Worm (Caenorhabditis elegans) whole organism, late embryonic: ENCODE measurements around the gene his-5.
A peak's percentile ranks its signal among the peaks of the same experiment; 100 is the strongest.

Experiments
- C38D4.7 ChIP-seq: fragments of 200-800 bp; sonication (Bioruptor generic); optimal IDR thresholded peaks from 2 replicates; lab custom pipeline; 2018; ENCODE audit warnings: mild to moderate bottlenecking, missing genetic modification characterization, moderate library complexity, missing compliant biosample characterization
- ama-1 ChIP-seq: fragments of 150-350 bp; optimal IDR thresholded peaks from 2 replicates; lab custom pipeline; 2014
- ceh-14 ChIP-seq: sonication (generic microtip); optimal IDR thresholded peaks from 2 replicates; lab custom pipeline; 2016; ENCODE audit warnings: missing genotype, missing genetic modification characterization, missing compliant biosample characterization
- ceh-30 ChIP-seq: fragments of 150-350 bp; optimal IDR thresholded peaks from 2 replicates; lab custom pipeline; 2014; ENCODE audit warnings: missing biosample characterization, missing genetic modification characterization
- dmd-4 ChIP-seq: sonication (generic microtip); optimal IDR thresholded peaks from 2 replicates; lab custom pipeline; 2016; ENCODE audit warnings: borderline replicate concordance, missing genetic modification characterization, missing compliant biosample characterization
- dve-1 ChIP-seq: sonication (generic microtip); optimal IDR thresholded peaks from 2 replicates; lab custom pipeline; 2017; ENCODE audit warnings: antibody characterized with exemption, mild to moderate bottlenecking, missing genetic modification characterization, missing compliant biosample characterization
- elt-4 ChIP-seq: sonication (generic microtip); optimal IDR thresholded peaks from 2 replicates; lab custom pipeline; 2016; ENCODE audit warnings: missing genetic modification characterization, missing compliant biosample characterization
- fkh-10 ChIP-seq: fragments of 150-350 bp; optimal IDR thresholded peaks from 2 replicates; lab custom pipeline; 2014; ENCODE audit warnings: missing biosample characterization, missing genetic modification reagents, missing genetic modification characterization
- npax-4 ChIP-seq: sonication (generic microtip); optimal IDR thresholded peaks from 2 replicates; lab custom pipeline; 2016; ENCODE audit warnings: missing genetic modification characterization, missing compliant biosample characterization
- odd-2 ChIP-seq: sonication (generic microtip); optimal IDR thresholded peaks from 2 replicates; lab custom pipeline; 2017; ENCODE audit warnings: antibody characterized with exemption, mild to moderate bottlenecking, missing genetic modification characterization, missing compliant biosample characterization
- pag-3 ChIP-seq: sonication (generic microtip); optimal IDR thresholded peaks from 2 replicates; lab custom pipeline; 2016; ENCODE audit warnings: missing compliant biosample characterization, missing genetic modification characterization, borderline replicate concordance
- pha-4 ChIP-seq: fragments of 150-350 bp; optimal IDR thresholded peaks from 2 replicates; lab custom pipeline; 2018; ENCODE audit warnings: missing biosample characterization, missing genetic modification reagents, missing genetic modification characterization
- pros-1 ChIP-seq: fragments of 150-350 bp; optimal IDR thresholded peaks from 2 replicates; lab custom pipeline; 2014; ENCODE audit warnings: missing biosample characterization, missing genetic modification reagents, missing genetic modification characterization
- tbx-7 ChIP-seq: sonication (generic microtip); optimal IDR thresholded peaks from 2 replicates; lab custom pipeline; 2016; ENCODE audit warnings: missing genotype, missing genetic modification characterization, missing compliant biosample characterization

ce11 chrV:8545531-8546224 lies 10.7 kb downstream of the his-5 start, which contains the start of the genes slc-17.8 and asns-1:
- no peak for TF ChIP-seq pag-3 (tag; lab: Kevin White, UChicago)
- TF ChIP-seq pha-4 (tag; lab: Kevin White, UChicago): no peak
- peak; percentile 1 for TF ChIP-seq elt-4 (tag; lab: Kevin White, UChicago)
- TF ChIP-seq odd-2 (tag; lab: Kevin White, UChicago): no peak
- no peak for TF ChIP-seq pros-1 (tag; lab: Kevin White, UChicago)
- no peak for TF ChIP-seq dmd-4 (tag; lab: Kevin White, UChicago)
- TF ChIP-seq ceh-14: no peak
- TF ChIP-seq ama-1 (lab: Kevin White, UChicago): no peak
- no peak for TF ChIP-seq dve-1 (tag; lab: Kevin White, UChicago)
- no peak for TF ChIP-seq fkh-10 (GFP tag; lab: Kevin White, UChicago)
- no peak for TF ChIP-seq ceh-30 (tag; lab: Kevin White, UChicago)
- no peak for TF ChIP-seq npax-4 (tag; lab: Kevin White, UChicago)
- TF ChIP-seq C38D4.7 (GFP tag; lab: Kevin White, UChicago): no peak
- TF ChIP-seq tbx-7 (tag; lab: Kevin White, UChicago): no peak
